Fruit fly (Drosophila melanogaster) ovary, adult (tissue): ENCODE data around the gene yellow-c.

Experiments used
- CG17801 ChIP-seq: fragments of 200-800 bp; optimal IDR thresholded peaks from 2 replicates; lab custom pipeline; 2019; ENCODE audit warnings: missing biosample characterization, mild to moderate bottlenecking, missing genetic modification characterization, moderate library complexity; ENCODE audit not compliant: partially characterized antibody

The yellow-c gene

DNA sequence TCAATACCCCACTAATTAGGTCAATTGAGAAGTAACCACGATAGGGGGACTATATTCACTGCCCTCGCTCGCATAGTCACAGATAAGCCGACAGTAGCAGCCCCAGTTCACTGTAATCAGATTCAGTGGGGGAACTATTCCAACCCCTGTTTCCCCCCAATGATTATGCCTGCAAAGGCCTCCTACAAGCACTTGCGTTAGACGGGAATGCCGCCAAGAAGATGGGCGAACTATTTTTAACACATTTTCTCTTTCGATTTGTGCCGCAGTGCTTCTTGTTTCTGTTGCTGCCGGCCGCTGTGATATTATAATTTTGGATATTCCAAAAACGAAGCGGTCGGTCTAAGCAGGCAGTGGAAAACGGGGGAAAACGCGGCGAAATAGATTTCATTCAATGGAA lies 30.5 kb downstream of the yellow-c start:
- TF ChIP-seq CG17801 (GFP tag; lab: Kevin White, UChicago), result no peak

dm6 chr2L:15066141-15066540 lies 30.9 kb downstream of the yellow-c start:
- TF ChIP-seq CG17801 (GFP tag; lab: Kevin White, UChicago), result no peak

DNA sequence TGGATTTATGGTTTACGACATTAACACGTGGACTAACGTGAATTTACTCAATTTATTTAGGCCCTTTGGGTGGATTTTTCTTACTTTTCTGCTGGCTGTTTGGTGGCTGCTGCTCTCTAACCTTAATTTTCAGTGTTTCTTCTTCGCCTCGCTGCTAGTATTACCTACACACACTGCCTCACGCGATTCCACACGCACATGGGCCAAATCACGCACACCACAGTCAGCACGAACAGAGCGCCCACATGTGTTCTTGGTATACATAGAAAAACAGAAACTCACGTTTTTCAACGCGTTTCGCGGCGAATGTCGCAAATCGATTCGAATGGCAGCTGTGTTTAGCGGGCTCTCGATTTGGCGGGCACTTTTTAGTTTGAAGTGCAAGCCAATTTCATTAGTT lies 32.6 kb downstream of the yellow-c start:
- TF ChIP-seq CG17801 (GFP tag; lab: Kevin White, UChicago), result peak; percentile 67

DNA sequence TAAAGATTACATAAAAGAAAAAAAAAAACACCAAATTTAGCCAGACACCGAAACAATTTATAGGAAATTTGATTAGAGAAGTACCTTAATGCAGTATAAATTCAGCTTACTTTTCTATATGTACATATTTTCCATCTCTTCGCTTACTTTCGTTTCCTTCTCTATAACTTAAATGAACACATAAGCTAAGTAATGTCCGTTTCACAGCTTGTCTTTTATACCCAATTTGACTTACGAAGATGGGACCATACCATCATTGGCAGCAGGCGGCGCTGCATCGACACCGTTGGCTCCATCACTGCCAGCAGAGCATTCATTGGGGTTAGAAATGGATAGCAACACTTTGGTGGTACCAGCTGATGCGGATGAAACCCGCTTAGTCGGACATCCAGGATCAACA lies 35.0 kb downstream of the yellow-c start, which contains the start of gene vig:
TSS of gene vig (minus strand) at position 101 of the 400 bp plus-strand sequence.
- TF ChIP-seq CG17801 (GFP tag; lab: Kevin White, UChicago), result no peak

- TF ChIP-seq CG17801 (GFP tag; lab: Kevin White, UChicago), result no peak
These were observed 39.3 kb downstream of the yellow-c start, which contains the start of gene wwk for dm6 chr2L:15074465-15074864. wwk (plus strand) TSS chr2L:15074776.
